Fruit fly (Drosophila melanogaster) whole organism, prepupa: ENCODE measurements around the gene CG1896.

Source experiments
- Blimp-1 ChIP-seq: fragments of 200-800 bp; sonication (Bioruptor generic); optimal IDR thresholded peaks from 3 replicates; lab custom pipeline; 2017; ENCODE audit warnings: missing biosample characterization, missing genetic modification characterization, mild to moderate bottlenecking, moderate library complexity, missing genetic modification reagents
- CG10631 ChIP-seq: fragments of 200-800 bp; sonication (Bioruptor generic); optimal IDR thresholded peaks from 2 replicates; lab custom pipeline; 2016; ENCODE audit warnings: missing biosample characterization, missing genetic modification characterization
- CG10669 ChIP-seq: fragments of 200-800 bp; sonication (Bioruptor generic); optimal IDR thresholded peaks from 3 replicates; lab custom pipeline; 2018; ENCODE audit warnings: missing biosample characterization, mild to moderate bottlenecking, missing genetic modification characterization, moderate library complexity
- CG11762 ChIP-seq: fragments of 200-800 bp; sonication (Bioruptor generic); optimal IDR thresholded peaks from 3 replicates; lab custom pipeline; 2016; ENCODE audit warnings: missing biosample characterization, missing genetic modification characterization; ENCODE audit not compliant: insufficient read depth
- CG11902 ChIP-seq: fragments of 200-800 bp; sonication (Bioruptor generic); optimal IDR thresholded peaks from 3 replicates; lab custom pipeline; 2016; ENCODE audit warnings: missing biosample characterization, missing genetic modification characterization
- CG15336 ChIP-seq: fragments of 200-800 bp; sonication (Bioruptor generic); IDR thresholded peaks from 2 replicates; pipeline ENCODE4 v1.3.6; 2022; ENCODE audit warnings: missing biosample characterization, missing genetic modification characterization
- CG3032 ChIP-seq: fragments of 200-800 bp; optimal IDR thresholded peaks from 2 replicates; lab custom pipeline; 2019; ENCODE audit warnings: missing biosample characterization, mild to moderate bottlenecking, missing genetic modification characterization, moderate library complexity
- CG31627 ChIP-seq: fragments of 200-800 bp; sonication (Bioruptor generic); optimal IDR thresholded peaks from 3 replicates; lab custom pipeline; 2016; ENCODE audit warnings: missing biosample characterization, missing genetic modification characterization
- CG34406 ChIP-seq: fragments of 200-800 bp; sonication (Bioruptor generic); optimal IDR thresholded peaks from 3 replicates; lab custom pipeline; 2016; ENCODE audit warnings: missing biosample characterization, missing genetic modification characterization
- CG3919 ChIP-seq: fragments of 200-800 bp; sonication (Bioruptor generic); optimal IDR thresholded peaks from 3 replicates; lab custom pipeline; 2016; ENCODE audit warnings: missing biosample characterization, missing genetic modification characterization
- CG4318 ChIP-seq: fragments of 200-800 bp; sonication (Bioruptor generic); optimal IDR thresholded peaks from 3 replicates; lab custom pipeline; 2017; ENCODE audit warnings: missing biosample characterization, mild to moderate bottlenecking, missing genetic modification characterization
- CG6276 ChIP-seq: fragments of 200-800 bp; sonication (Bioruptor generic); optimal IDR thresholded peaks from 2 replicates; lab custom pipeline; 2017; ENCODE audit warnings: missing biosample characterization, mild to moderate bottlenecking, missing genetic modification characterization
- CG6792 ChIP-seq: fragments of 200-800 bp; sonication (Bioruptor generic); optimal IDR thresholded peaks from 3 replicates; lab custom pipeline; 2016; ENCODE audit warnings: missing biosample characterization, missing genetic modification characterization
- CG6808 ChIP-seq: fragments of 200-800 bp; sonication (Bioruptor generic); optimal IDR thresholded peaks from 3 replicates; lab custom pipeline; 2017; ENCODE audit warnings: missing biosample characterization, missing genetic modification characterization, mild to moderate bottlenecking, moderate library complexity, missing genetic modification reagents
- CG6854 ChIP-seq: fragments of 200-800 bp; sonication (Bioruptor generic); optimal IDR thresholded peaks from 2 replicates; lab custom pipeline; 2017; ENCODE audit warnings: missing biosample characterization, mild to moderate bottlenecking, missing genetic modification characterization
- CG7368 ChIP-seq: fragments of 200-800 bp; sonication (Bioruptor generic); optimal IDR thresholded peaks from 3 replicates; lab custom pipeline; 2016; ENCODE audit warnings: missing biosample characterization, missing genetic modification characterization
- CG8119 ChIP-seq: fragments of 200-800 bp; sonication (Bioruptor generic); IDR thresholded peaks from 3 replicates; pipeline ENCODE4 v1.3.6; 2022; ENCODE audit warnings: missing biosample characterization, missing genetic modification characterization
- CG8319 ChIP-seq: fragments of 200-800 bp; sonication (Bioruptor generic); optimal IDR thresholded peaks from 3 replicates; lab custom pipeline; 2016; ENCODE audit warnings: missing biosample characterization, missing genetic modification characterization
- CG8632 ChIP-seq: fragments of 200-800 bp; sonication (Bioruptor generic); optimal IDR thresholded peaks from 3 replicates; lab custom pipeline; 2016; ENCODE audit warnings: missing biosample characterization, missing genetic modification characterization
- CG9139 ChIP-seq: fragments of 200-800 bp; sonication (Bioruptor generic); optimal IDR thresholded peaks from 3 replicates; lab custom pipeline; 2017; ENCODE audit warnings: missing biosample characterization, mild to moderate bottlenecking, missing genetic modification characterization
- Eip75B ChIP-seq: fragments of 200-800 bp; sonication (Bioruptor generic); optimal IDR thresholded peaks from 3 replicates; lab custom pipeline; 2016; ENCODE audit warnings: missing biosample characterization, missing genetic modification characterization
- Eip78C ChIP-seq: fragments of 200-800 bp; sonication (Bioruptor generic); peaks from one replicate; lab custom pipeline; 2016; ENCODE audit warnings: missing biosample characterization, missing genetic modification characterization
- Eip93F ChIP-seq: fragments of 200-800 bp; sonication (Bioruptor generic); optimal IDR thresholded peaks from 2 replicates; lab custom pipeline; 2016; ENCODE audit warnings: missing biosample characterization, mild to moderate bottlenecking, missing genetic modification characterization
- Ets21C ChIP-seq: fragments of 200-800 bp; sonication (Bioruptor generic); optimal IDR thresholded peaks from 3 replicates; lab custom pipeline; 2016; ENCODE audit warnings: missing biosample characterization, missing genetic modification characterization
- Ets96B ChIP-seq: fragments of 200-800 bp; optimal IDR thresholded peaks from 2 replicates; lab custom pipeline; 2019; ENCODE audit warnings: missing biosample characterization, mild to moderate bottlenecking, missing genetic modification characterization, moderate library complexity
- Gug ChIP-seq: fragments of 200-800 bp; sonication (Bioruptor generic); IDR thresholded peaks from 2 replicates; pipeline ENCODE4 v1.3.6; 2022; ENCODE audit warnings: missing biosample characterization, missing genetic modification characterization
- Hr38 ChIP-seq: sonication (Bioruptor generic); optimal IDR thresholded peaks from 2 replicates; lab custom pipeline; 2016; ENCODE audit warnings: missing biosample characterization, missing genetic modification characterization
- Hr39 ChIP-seq: fragments of 200-800 bp; sonication (Bioruptor generic); optimal IDR thresholded peaks from 2 replicates; lab custom pipeline; 2016; ENCODE audit warnings: missing biosample characterization, missing genetic modification characterization
- Hr4 ChIP-seq: fragments of 200-800 bp; sonication (Bioruptor generic); optimal IDR thresholded peaks from 3 replicates; lab custom pipeline; 2016; ENCODE audit warnings: missing biosample characterization, missing genetic modification characterization
- Lpt ChIP-seq: fragments of 200-800 bp; sonication (Bioruptor generic); optimal IDR thresholded peaks from 3 replicates; lab custom pipeline; 2016; ENCODE audit warnings: missing biosample characterization, missing genetic modification characterization
- Met ChIP-seq: fragments of 200-800 bp; sonication (Bioruptor generic); optimal IDR thresholded peaks from 3 replicates; lab custom pipeline; 2016; ENCODE audit warnings: missing biosample characterization, missing genetic modification characterization
- Smox ChIP-seq: fragments of 200-800 bp; sonication (Bioruptor generic); optimal IDR thresholded peaks from 3 replicates; lab custom pipeline; 2016; ENCODE audit warnings: missing biosample characterization, missing genetic modification characterization
- Sox102F ChIP-seq: fragments of 200-800 bp; sonication (Bioruptor generic); optimal IDR thresholded peaks from 2 replicates; lab custom pipeline; 2016; ENCODE audit warnings: missing biosample characterization, mild to moderate bottlenecking, missing genetic modification characterization
- Sox15 ChIP-seq: fragments of 200-800 bp; sonication (Bioruptor generic); optimal IDR thresholded peaks from 3 replicates; lab custom pipeline; 2016; ENCODE audit warnings: missing biosample characterization, missing genetic modification characterization
- cyc ChIP-seq: fragments of 200-800 bp; sonication (Bioruptor generic); optimal IDR thresholded peaks from 3 replicates; lab custom pipeline; 2016; ENCODE audit warnings: missing biosample characterization, missing genetic modification characterization
- dac ChIP-seq: fragments of 200-800 bp; sonication (Bioruptor generic); optimal IDR thresholded peaks from 2 replicates; lab custom pipeline; 2017; ENCODE audit warnings: missing biosample characterization, mild to moderate bottlenecking, missing genetic modification characterization
- dsx ChIP-seq: fragments of 200-800 bp; optimal IDR thresholded peaks from 3 replicates; lab custom pipeline; 2019; ENCODE audit warnings: missing biosample characterization, mild to moderate bottlenecking, missing genetic modification characterization, moderate library complexity; ENCODE audit not compliant: poor library complexity, severe bottlenecking
- eg ChIP-seq: fragments of 200-800 bp; sonication (Bioruptor generic); IDR thresholded peaks from 3 replicates; pipeline ENCODE4 v1.3.6; 2022; ENCODE audit warnings: missing biosample characterization, missing genetic modification characterization
- esn ChIP-seq: fragments of 200-800 bp; sonication (Bioruptor generic); optimal IDR thresholded peaks from 2 replicates; lab custom pipeline; 2016; ENCODE audit warnings: missing biosample characterization, mild to moderate bottlenecking, missing genetic modification characterization, moderate library complexity
- fkh ChIP-seq: fragments of 200-800 bp; sonication (Bioruptor generic); optimal IDR thresholded peaks from 3 replicates; lab custom pipeline; 2017; ENCODE audit warnings: missing biosample characterization, mild to moderate bottlenecking, missing genetic modification characterization, moderate library complexity
- net ChIP-seq: fragments of 200-800 bp; sonication (Bioruptor generic); optimal IDR thresholded peaks from 3 replicates; lab custom pipeline; 2016; ENCODE audit warnings: missing biosample characterization, missing genetic modification characterization
- pdm3 ChIP-seq: fragments of 200-800 bp; sonication (Bioruptor generic); optimal IDR thresholded peaks from 3 replicates; lab custom pipeline; 2016; ENCODE audit warnings: missing biosample characterization, missing genetic modification characterization
- salr ChIP-seq, 2 experiments: fragments of 200-800 bp; sonication (Bioruptor generic); optimal IDR thresholded peaks; 3 replicates each; lab custom pipeline; 2016 to 2018; ENCODE audit warnings: missing biosample characterization in 2 of 2, missing genetic modification characterization in 2 of 2, mild to moderate bottlenecking in 1 of 2
- spab ChIP-seq: fragments of 200-800 bp; sonication (Bioruptor generic); optimal IDR thresholded peaks from 2 replicates; lab custom pipeline; 2017; ENCODE audit warnings: missing biosample characterization, mild to moderate bottlenecking, missing genetic modification characterization, missing genetic modification reagents
- ss ChIP-seq, 2 experiments: fragments of 200-800 bp; sonication (Bioruptor generic); optimal IDR thresholded peaks; 2 replicates in 1 of 2; 3 replicates in 1 of 2; lab custom pipeline; 2017 to 2018; ENCODE audit warnings: mild to moderate bottlenecking in 2 of 2, missing biosample characterization in 2 of 2, missing genetic modification characterization in 2 of 2, moderate library complexity in 1 of 2
- svp ChIP-seq: fragments of 200-800 bp; sonication (Bioruptor generic); peaks from one replicate; lab custom pipeline; 2016; ENCODE audit warnings: missing biosample characterization, missing genetic modification characterization
- topi ChIP-seq: fragments of 200-800 bp; sonication (Bioruptor generic); optimal IDR thresholded peaks from 3 replicates; lab custom pipeline; 2016; ENCODE audit warnings: missing biosample characterization, missing genetic modification characterization
- vri ChIP-seq: fragments of 200-800 bp; sonication (Bioruptor generic); optimal IDR thresholded peaks from 3 replicates; lab custom pipeline; 2016; ENCODE audit warnings: missing biosample characterization, mild to moderate bottlenecking, missing genetic modification characterization

The CG1896 gene

DNA sequence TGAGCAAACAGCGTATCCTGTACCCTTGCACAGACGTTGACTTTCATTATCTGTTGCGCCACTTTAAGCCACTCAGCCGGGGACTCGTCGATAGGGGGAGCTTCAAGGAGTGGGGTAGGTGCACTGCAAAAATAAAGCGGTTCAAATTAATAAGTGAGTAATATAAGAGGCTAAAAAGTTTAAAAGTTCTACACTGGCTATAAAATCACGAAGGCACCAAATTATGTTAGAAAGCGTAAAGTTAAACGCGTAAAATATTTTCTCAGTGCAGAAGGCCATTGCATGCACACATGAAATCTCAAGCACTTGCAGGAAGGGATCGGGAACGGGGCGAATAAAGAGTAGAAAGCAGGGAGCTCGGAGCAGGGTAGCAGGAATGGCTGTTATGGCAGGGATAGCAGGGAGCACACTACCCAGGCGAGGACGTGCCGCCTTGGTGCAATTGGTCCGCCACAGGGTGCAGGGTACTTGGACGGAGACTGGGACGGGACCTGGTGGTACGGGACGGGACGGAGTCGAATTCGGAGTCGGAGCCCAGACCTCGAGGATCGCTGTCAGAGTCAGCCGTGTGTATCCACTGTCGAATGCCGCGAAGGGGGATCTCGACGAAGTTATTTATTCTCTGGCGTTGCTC lies 45.8 kb upstream of the CG1896 start (continued):
- TF ChIP-seq Hr39 (GFP tag; lab: Kevin White, UChicago), result peak; percentile 95
- TF ChIP-seq svp (GFP tag; lab: Kevin White, UChicago), result peak; percentile 98
- TF ChIP-seq Eip93F (GFP tag; lab: Kevin White, UChicago), result peak; percentile 88
- TF ChIP-seq Smox (GFP tag; lab: Kevin White, UChicago), result peak; percentile 91
- peak; percentile 92 for TF ChIP-seq Eip75B (GFP tag; lab: Kevin White, UChicago)
- peak; percentile 97 for TF ChIP-seq Eip78C
- peak; percentile 91 for TF ChIP-seq CG6792 (GFP tag; lab: Kevin White, UChicago)
- peak; percentile 85 for TF ChIP-seq Blimp-1
- TF ChIP-seq CG4318 (GFP tag; lab: Kevin White, UChicago), result no peak
- peak; percentile 88 for TF ChIP-seq Ets21C (GFP tag; lab: Kevin White, UChicago)
- peak; percentile 65 for TF ChIP-seq net (GFP tag; lab: Kevin White, UChicago)
- peak; percentile 92 for TF ChIP-seq CG3919 (GFP tag; lab: Kevin White, UChicago)
- TF ChIP-seq cyc (GFP tag; lab: Kevin White, UChicago), result peak; percentile 96
- peak; percentile 92 for TF ChIP-seq CG3032
- peak; percentile 80 for TF ChIP-seq CG8319 (GFP tag; lab: Kevin White, UChicago)
- peak; percentile 35; the same call in 1 of the 3 replicates for TF ChIP-seq eg (GFP tag; lab: Robert Waterston, UW)
- peak; percentile 92 for TF ChIP-seq CG10669
- TF ChIP-seq CG11762 (GFP tag; lab: Kevin White, UChicago), result peak; percentile 57
- TF ChIP-seq Ets96B (tag; lab: Kevin White, UChicago), result peak; percentile 95
- TF ChIP-seq Sox102F (GFP tag; lab: Kevin White, UChicago), result peak; percentile 93
- TF ChIP-seq Gug (GFP tag; lab: Robert Waterston, UW), result peak; percentile 57
- peak; percentile 92 for TF ChIP-seq spab
- TF ChIP-seq dac (GFP tag; lab: Kevin White, UChicago), result no peak
- TF ChIP-seq CG8119 (GFP tag; lab: Robert Waterston, UW), result peak; percentile 56; the same call in 1 of the 3 replicates
- TF ChIP-seq CG7368 (GFP tag; lab: Kevin White, UChicago), result peak; percentile 78
- no peak for TF ChIP-seq Hr38
- peak; percentile 79 for TF ChIP-seq CG8632 (GFP tag; lab: Kevin White, UChicago)
- TF ChIP-seq CG31627 (GFP tag; lab: Kevin White, UChicago), result peak; percentile 94
- TF ChIP-seq CG9139 (GFP tag; lab: Kevin White, UChicago), result peak; percentile 87
- TF ChIP-seq pdm3 (GFP tag; lab: Kevin White, UChicago), result peak; percentile 84
- TF ChIP-seq CG6854 (GFP tag; lab: Kevin White, UChicago), result peak; percentile 77
- TF ChIP-seq ss (GFP tag; optimal IDR thresholded peaks at IDR 0.05; lab: Kevin White, UChicago), result peak; percentile 91 to 92
- peak; percentile 95 for TF ChIP-seq Met (GFP tag; lab: Kevin White, UChicago)
- peak; percentile 90 for TF ChIP-seq CG6808 (GFP tag; lab: Kevin White, UChicago)
- TF ChIP-seq CG34406 (GFP tag; lab: Kevin White, UChicago), result peak; percentile 82
- peak; percentile 63 to 87 for TF ChIP-seq salr (GFP tag; optimal IDR thresholded peaks at IDR 0.05; lab: Kevin White, UChicago)
- TF ChIP-seq Sox15, result peak; percentile 77
- TF ChIP-seq CG6276 (GFP tag; lab: Kevin White, UChicago), result peak; percentile 7
- TF ChIP-seq CG10631 (GFP tag; lab: Kevin White, UChicago), result peak; percentile 89
- TF ChIP-seq CG15336 (GFP tag; lab: Robert Waterston, UW), result peak; percentile 24; the same call in 1 of the 2 replicates

DNA sequence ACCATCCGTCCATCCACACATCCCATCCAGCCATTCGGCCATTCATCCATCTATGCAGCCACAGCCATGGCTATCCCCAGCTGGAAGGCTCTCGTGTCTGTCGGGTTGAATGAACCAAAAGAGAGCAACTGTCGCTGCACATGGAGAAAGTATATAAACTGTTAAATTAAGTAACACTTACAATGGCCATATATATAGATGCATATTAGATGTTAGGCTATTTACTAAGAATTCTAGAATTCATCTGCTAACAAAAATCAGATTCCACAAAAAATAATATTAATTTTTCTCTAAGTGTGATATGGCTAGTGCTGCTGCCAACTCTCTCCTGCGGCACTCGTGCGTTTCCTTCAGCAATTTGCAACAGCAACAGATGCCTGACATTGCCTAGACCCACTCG lies 43.9 kb upstream of the CG1896 start:
- TF ChIP-seq fkh (GFP tag; lab: Kevin White, UChicago) (no peak), CG11902 (GFP tag; lab: Kevin White, UChicago) (no peak), CG9139 (GFP tag; lab: Kevin White, UChicago) (peak; percentile 23), CG11762 (GFP tag; lab: Kevin White, UChicago) (peak; percentile 13), dac (GFP tag; lab: Kevin White, UChicago) (peak; percentile 50), Hr4 (peak; percentile 82), pdm3 (GFP tag; lab: Kevin White, UChicago) (peak; percentile 68), Smox (GFP tag; lab: Kevin White, UChicago) (peak; percentile 11), CG8319 (GFP tag; lab: Kevin White, UChicago) (no peak), vri (no peak), topi (GFP tag; lab: Kevin White, UChicago) (no peak), Lpt (GFP tag; lab: Kevin White, UChicago) (peak; percentile 80), dsx (peak; percentile 49), Hr38 (no peak), Ets96B (tag; lab: Kevin White, UChicago) (peak; percentile 75), Sox102F (GFP tag; lab: Kevin White, UChicago) (no peak), CG8632 (GFP tag; lab: Kevin White, UChicago) (no peak), net (GFP tag; lab: Kevin White, UChicago) (peak; percentile 64), esn (GFP tag; lab: Kevin White, UChicago) (peak; percentile 13), CG31627 (GFP tag; lab: Kevin White, UChicago) (no peak), CG8119 (GFP tag; lab: Robert Waterston, UW) (peak; percentile 88)
